Fruit fly (Drosophila melanogaster) whole organism, embryonic: ENCODE results near the gene Myo31DF.

Experiments used
- ATbp ChIP-seq: fragments of 200-800 bp; sonication (Bioruptor generic); optimal IDR thresholded peaks from 2 replicates; lab custom pipeline; 2017; ENCODE audit warnings: missing biosample characterization, mild to moderate bottlenecking, missing genetic modification characterization, missing genetic modification reagents
- CG10274 ChIP-seq: fragments of 200-800 bp; sonication (Bioruptor generic); optimal IDR thresholded peaks from 3 replicates; lab custom pipeline; 2017; ENCODE audit warnings: missing biosample characterization, mild to moderate bottlenecking, missing genetic modification characterization
- CG10565 ChIP-seq: fragments of 200-800 bp; sonication (Bioruptor generic); optimal IDR thresholded peaks from 3 replicates; lab custom pipeline; 2016; ENCODE audit warnings: missing biosample characterization, mild to moderate bottlenecking, missing genetic modification characterization
- CG12155 ChIP-seq: fragments of 200-800 bp; sonication (Bioruptor generic); optimal IDR thresholded peaks from 3 replicates; lab custom pipeline; 2016; ENCODE audit warnings: missing biosample characterization, missing genetic modification characterization
- CG13123 ChIP-seq: fragments of 200-800 bp; sonication (Bioruptor generic); optimal IDR thresholded peaks from 2 replicates; lab custom pipeline; 2016; ENCODE audit warnings: missing biosample characterization, missing genetic modification characterization
- CG13296 ChIP-seq: fragments of 200-800 bp; sonication (Bioruptor generic); optimal IDR thresholded peaks from 3 replicates; lab custom pipeline; 2018; ENCODE audit warnings: missing biosample characterization, mild to moderate bottlenecking, missing genetic modification characterization
- CG1602 ChIP-seq: fragments of 200-800 bp; sonication (Bioruptor generic); optimal IDR thresholded peaks from 3 replicates; lab custom pipeline; 2016; ENCODE audit warnings: missing biosample characterization, missing genetic modification characterization
- CG16863 ChIP-seq: fragments of 200-800 bp; sonication (Bioruptor generic); optimal IDR thresholded peaks from 3 replicates; lab custom pipeline; 2016; ENCODE audit warnings: missing biosample characterization, missing genetic modification characterization
- CG17568 ChIP-seq: fragments of 200-800 bp; sonication (Bioruptor generic); optimal IDR thresholded peaks from 2 replicates; lab custom pipeline; 2018; ENCODE audit warnings: missing biosample characterization, mild to moderate bottlenecking, missing genetic modification characterization, moderate library complexity
- CG1792 ChIP-seq: fragments of 200-800 bp; sonication (Bioruptor generic); optimal IDR thresholded peaks from 2 replicates; lab custom pipeline; 2016; ENCODE audit warnings: missing biosample characterization, missing genetic modification characterization
- CG2678 ChIP-seq: fragments of 200-800 bp; sonication (Bioruptor generic); optimal IDR thresholded peaks from 3 replicates; lab custom pipeline; 2019; ENCODE audit warnings: missing biosample characterization, mild to moderate bottlenecking, missing genetic modification characterization, moderate library complexity
- CG2875 ChIP-seq: fragments of 200-800 bp; sonication (Bioruptor generic); optimal IDR thresholded peaks from 2 replicates; lab custom pipeline; 2017; ENCODE audit warnings: missing biosample characterization, mild to moderate bottlenecking, missing genetic modification characterization, missing genetic modification reagents
- CG42726 ChIP-seq: fragments of 200-800 bp; sonication (Bioruptor generic); IDR thresholded peaks from 2 replicates; pipeline ENCODE4 v1.3.6; 2022; ENCODE audit warnings: missing biosample characterization, missing genetic modification characterization; ENCODE audit not compliant: partially characterized antibody
- CG6854 ChIP-seq: fragments of 200-800 bp; sonication (Bioruptor generic); optimal IDR thresholded peaks from 3 replicates; lab custom pipeline; 2017; ENCODE audit warnings: missing biosample characterization, mild to moderate bottlenecking, missing genetic modification characterization
- CG7839 ChIP-seq: fragments of 200-800 bp; sonication (Bioruptor generic); optimal IDR thresholded peaks from 3 replicates; lab custom pipeline; 2018; ENCODE audit warnings: missing biosample characterization, mild to moderate bottlenecking, missing genetic modification characterization, moderate library complexity
- CG9797 ChIP-seq: fragments of 200-800 bp; sonication (Bioruptor generic); optimal IDR thresholded peaks from 3 replicates; lab custom pipeline; 2018; ENCODE audit warnings: missing biosample characterization, mild to moderate bottlenecking, missing genetic modification characterization
- Doc2 ChIP-seq: fragments of 200-800 bp; sonication (Bioruptor generic); IDR thresholded peaks from 2 replicates; pipeline ENCODE4 v1.3.6; 2022; ENCODE audit warnings: missing biosample characterization, missing genetic modification characterization
- E2f2 ChIP-seq: fragments of 200-800 bp; sonication (Bioruptor generic); IDR thresholded peaks from 2 replicates; pipeline ENCODE4 v1.3.6; 2022; ENCODE audit warnings: missing biosample characterization, missing genetic modification characterization
- Ets97D ChIP-seq: fragments of 200-800 bp; sonication (Bioruptor generic); optimal IDR thresholded peaks from 3 replicates; lab custom pipeline; 2016; ENCODE audit warnings: missing biosample characterization, missing genetic modification characterization
- Hmx ChIP-seq: fragments of 200-800 bp; sonication (Bioruptor generic); optimal IDR thresholded peaks from 2 replicates; lab custom pipeline; 2016; ENCODE audit warnings: missing biosample characterization, missing genetic modification characterization
- Hr51 ChIP-seq, 2 experiments: fragments of 200-800 bp; sonication (Bioruptor generic); optimal IDR thresholded peaks; 2 replicates in 1 of 2; 3 replicates in 1 of 2; lab custom pipeline; 2016 to 2018; ENCODE audit warnings: missing biosample characterization in 2 of 2, missing genetic modification characterization in 2 of 2, mild to moderate bottlenecking in 1 of 2, moderate library complexity in 1 of 2
- Jarid2 ChIP-seq: fragments of 200-800 bp; sonication (Bioruptor generic); optimal IDR thresholded peaks from 3 replicates; lab custom pipeline; 2017; ENCODE audit warnings: mild to moderate bottlenecking, missing biosample characterization, missing genetic modification reagents, missing genetic modification characterization
- Oaz ChIP-seq: fragments of 200-800 bp; sonication (Bioruptor generic); IDR thresholded peaks from 2 replicates; pipeline ENCODE4 v1.3.6; 2022; ENCODE audit warnings: missing biosample characterization, missing genetic modification characterization
- Scr ChIP-seq: fragments of 200-800 bp; sonication (Bioruptor generic); IDR thresholded peaks from 2 replicates; pipeline ENCODE4 v1.3.6; 2022; ENCODE audit warnings: missing biosample characterization, missing genetic modification characterization; ENCODE audit not compliant: partially characterized antibody
- Ssrp ChIP-seq: fragments of 200-800 bp; sonication (Bioruptor generic); optimal IDR thresholded peaks from 2 replicates; lab custom pipeline; 2018; ENCODE audit warnings: missing biosample characterization, mild to moderate bottlenecking, missing genetic modification characterization, moderate library complexity
- Stat92E ChIP-seq, 3 experiments: fragments of >200 bp in 2 of 3; fragments of 200-800 bp in 1 of 3; sonication (Bioruptor generic) in 1 of 3; optimal IDR thresholded peaks; 2 replicates each; lab custom pipeline; 2017 to 2019; ENCODE audit warnings: missing biosample characterization in 3 of 3, missing genetic modification characterization in 3 of 3, mild to moderate bottlenecking in 1 of 3, moderate library complexity in 1 of 3
- Trl ChIP-seq, 3 experiments: fragments of >200 bp in 2 of 3; fragments of 200-800 bp in 1 of 3; sonication (Bioruptor generic) in 1 of 3; optimal IDR thresholded peaks; 2 replicates in 1 of 3; 3 replicates in 2 of 3; lab custom pipeline; 2016 to 2017; ENCODE audit warnings: missing biosample characterization in 1 of 3, missing genetic modification characterization in 1 of 3
- Vsx1 ChIP-seq: fragments of 200-800 bp; sonication (Bioruptor generic); optimal IDR thresholded peaks from 2 replicates; lab custom pipeline; 2017; ENCODE audit warnings: missing biosample characterization, mild to moderate bottlenecking, missing genetic modification characterization, missing genetic modification reagents
- az2 ChIP-seq: fragments of 200-800 bp; sonication (Bioruptor generic); optimal IDR thresholded peaks from 3 replicates; lab custom pipeline; 2016; ENCODE audit warnings: missing biosample characterization, missing genetic modification characterization
- bbx ChIP-seq: fragments of 200-800 bp; sonication (Bioruptor generic); IDR thresholded peaks from 2 replicates; pipeline ENCODE4 v1.3.6; 2022; ENCODE audit warnings: missing biosample characterization, missing genetic modification characterization; ENCODE audit not compliant: partially characterized antibody
- btn ChIP-seq: fragments of 200-800 bp; sonication (Bioruptor generic); optimal IDR thresholded peaks from 2 replicates; lab custom pipeline; 2016; ENCODE audit warnings: missing biosample characterization, missing genetic modification characterization
- cato ChIP-seq: fragments of 200-800 bp; sonication (Bioruptor generic); optimal IDR thresholded peaks from 2 replicates; lab custom pipeline; 2016; ENCODE audit warnings: missing biosample characterization, missing genetic modification characterization, borderline replicate concordance
- danr ChIP-seq: fragments of 200-800 bp; sonication (Bioruptor generic); IDR thresholded peaks from 2 replicates; pipeline ENCODE4 v1.3.6; 2022; ENCODE audit warnings: missing biosample characterization, missing genetic modification characterization
- dm ChIP-seq: fragments of 200-800 bp; sonication (Bioruptor generic); optimal IDR thresholded peaks from 3 replicates; lab custom pipeline; 2016; ENCODE audit warnings: missing biosample characterization, missing genetic modification characterization
- en ChIP-seq: fragments of 200-800 bp; sonication (Bioruptor generic); optimal IDR thresholded peaks from 2 replicates; lab custom pipeline; 2016; ENCODE audit warnings: missing biosample characterization, missing genetic modification characterization
- hbn ChIP-seq: fragments of 200-800 bp; sonication (Bioruptor generic); IDR thresholded peaks from 2 replicates; pipeline ENCODE4 v1.3.6; 2022; ENCODE audit warnings: missing biosample characterization, missing genetic modification characterization; ENCODE audit not compliant: partially characterized antibody
- jigr1 ChIP-seq: fragments of 200-800 bp; sonication (Bioruptor generic); IDR thresholded peaks from 3 replicates; pipeline ENCODE4 v1.3.6; 2022; ENCODE audit warnings: missing biosample characterization, missing genetic modification characterization
- kay ChIP-seq: fragments of 200-800 bp; sonication (Bioruptor generic); optimal IDR thresholded peaks from 2 replicates; lab custom pipeline; 2016; ENCODE audit warnings: missing biosample characterization, missing genetic modification characterization
- mld ChIP-seq: fragments of 200-800 bp; sonication (Bioruptor generic); IDR thresholded peaks from 3 replicates; pipeline ENCODE4 v1.3.6; 2022; ENCODE audit warnings: missing biosample characterization, missing genetic modification characterization; ENCODE audit not compliant: partially characterized antibody
- odd ChIP-seq: fragments of 200-800 bp; sonication (Bioruptor generic); optimal IDR thresholded peaks from 2 replicates; lab custom pipeline; 2017; ENCODE audit warnings: missing biosample characterization, mild to moderate bottlenecking, missing genetic modification characterization
- pzg ChIP-seq: fragments of 200-800 bp; sonication (Bioruptor generic); optimal IDR thresholded peaks from 3 replicates; lab custom pipeline; 2018; ENCODE audit warnings: missing biosample characterization, mild to moderate bottlenecking, missing genetic modification characterization, moderate library complexity
- ranshi ChIP-seq: fragments of 200-800 bp; sonication (Bioruptor generic); IDR thresholded peaks from 2 replicates; pipeline ENCODE4 v1.3.6; 2022; ENCODE audit warnings: missing biosample characterization, missing genetic modification characterization
- seq ChIP-seq: fragments of 200-800 bp; sonication (Bioruptor generic); IDR thresholded peaks from 2 replicates; pipeline ENCODE4 v1.3.6; 2022; ENCODE audit warnings: missing biosample characterization, missing genetic modification characterization
- ssp ChIP-seq: fragments of 200-800 bp; sonication (Bioruptor generic); IDR thresholded peaks from 2 replicates; pipeline ENCODE4 v1.3.6; 2022; ENCODE audit warnings: missing biosample characterization, missing genetic modification characterization
- tll ChIP-seq, 2 experiments: fragments of 200-800 bp in 1 of 2; fragments of >200 bp in 1 of 2; sonication (Bioruptor generic) in 1 of 2; optimal IDR thresholded peaks; 2 replicates each; lab custom pipeline; 2017 to 2019; ENCODE audit warnings: missing biosample characterization in 2 of 2, missing genetic modification characterization in 2 of 2, mild to moderate bottlenecking in 1 of 2, moderate library complexity in 1 of 2
- tna ChIP-seq: fragments of 200-800 bp; sonication (Bioruptor generic); IDR thresholded peaks from 2 replicates; pipeline ENCODE4 v1.3.6; 2022; ENCODE audit warnings: missing biosample characterization, missing genetic modification characterization; ENCODE audit not compliant: partially characterized antibody
- yki ChIP-seq: fragments of >200 bp; optimal IDR thresholded peaks from 3 replicates; lab custom pipeline; 2018
- zfh1 ChIP-seq: fragments of 200-800 bp; sonication (Bioruptor generic); IDR thresholded peaks from 3 replicates; pipeline ENCODE4 v1.3.6; 2022; ENCODE audit warnings: missing biosample characterization, missing genetic modification characterization

Myo31DF gene

DNA sequence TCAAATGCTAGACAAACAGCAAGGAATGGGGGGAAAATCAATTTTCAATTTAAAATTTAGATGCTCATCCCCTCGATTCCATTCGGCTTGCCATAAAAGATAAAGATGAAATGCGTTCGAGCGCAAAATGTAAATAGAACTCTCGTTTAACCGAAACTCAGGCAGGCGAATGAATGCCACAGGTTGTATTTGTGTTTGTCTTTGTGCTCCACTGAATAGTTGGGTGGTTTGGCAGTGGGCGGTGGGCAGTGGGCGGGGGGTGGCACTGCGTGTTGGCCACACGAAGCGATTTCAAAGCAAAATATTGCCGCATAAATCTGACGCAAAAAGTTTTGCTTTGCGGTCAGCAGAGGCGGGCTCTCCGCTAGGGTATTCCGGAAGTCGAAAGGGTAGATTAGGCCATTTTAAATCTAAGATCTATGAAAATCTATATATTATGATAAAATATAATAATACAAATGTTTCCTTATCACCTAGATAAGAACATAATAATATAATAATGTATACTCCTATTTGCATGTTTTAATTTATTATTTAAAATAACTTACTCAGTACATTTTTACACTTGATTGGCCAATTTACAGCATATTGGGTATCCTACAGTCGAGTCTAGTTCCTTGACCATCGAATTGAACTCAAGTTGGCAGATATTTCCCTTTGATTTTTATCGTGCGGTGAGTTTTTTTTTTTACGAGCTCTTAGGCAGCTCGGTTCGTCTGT is 15.8 kb upstream of the Myo31DF start (continued):
- TF ChIP-seq CG13296 (GFP tag; lab: Kevin White, UChicago), result peak; percentile 50
- no peak for TF ChIP-seq CG10565
- no peak for TF ChIP-seq Trl (optimal IDR thresholded peaks at IDR 0.05; lab: Kevin White, UChicago)
- TF ChIP-seq Trl (GFP tag; optimal IDR thresholded peaks at IDR 0.05; lab: Kevin White, UChicago), result no peak
- TF ChIP-seq seq (GFP tag; lab: Robert Waterston, UW), result no peak; the same call in 1 of the 2 replicates
- TF ChIP-seq Hmx (GFP tag; lab: Kevin White, UChicago), result no peak
- TF ChIP-seq tll (GFP tag; optimal IDR thresholded peaks at IDR 0.05; lab: Kevin White, UChicago), result no peak
- no peak for TF ChIP-seq mld (GFP tag; lab: Robert Waterston, UW)
- no peak for TF ChIP-seq CG1792
- no peak for TF ChIP-seq tna (GFP tag; lab: Robert Waterston, UW)
- no peak for TF ChIP-seq pzg
- TF ChIP-seq Jarid2 (GFP tag; lab: Kevin White, UChicago), result peak; percentile 33
- TF ChIP-seq CG2875 (GFP tag; lab: Kevin White, UChicago), result peak; percentile 9
- TF ChIP-seq en (GFP tag; lab: Kevin White, UChicago), result no peak
- TF ChIP-seq CG42726 (GFP tag; lab: Robert Waterston, UW), result no peak
- TF ChIP-seq hbn, result no peak
- TF ChIP-seq ranshi (GFP tag; lab: Robert Waterston, UW), result peak; percentile 46; the same call in 1 of the 2 replicates
- TF ChIP-seq ssp (GFP tag; lab: Robert Waterston, UW), result peak; percentile 61
- peak; percentile 51 for TF ChIP-seq danr (GFP tag; lab: Robert Waterston, UW)
- no peak for TF ChIP-seq CG9797 (GFP tag; lab: Kevin White, UChicago)
- TF ChIP-seq CG17568 (GFP tag; lab: Kevin White, UChicago), result no peak
- peak; percentile 42; the same call in 1 of the 2 replicates for TF ChIP-seq E2f2 (GFP tag; lab: Robert Waterston, UW)
- peak; percentile 38 for TF ChIP-seq CG10274 (GFP tag; lab: Kevin White, UChicago)
- TF ChIP-seq dm, result no peak
- no peak for TF ChIP-seq zfh1 (GFP tag; lab: Robert Waterston, UW)
- TF ChIP-seq CG6854 (GFP tag; lab: Kevin White, UChicago), result peak; percentile 14
- TF ChIP-seq CG1602 (GFP tag; lab: Kevin White, UChicago), result peak; percentile 56
- no peak for TF ChIP-seq Scr (GFP tag; lab: Robert Waterston, UW)
- no peak for TF ChIP-seq CG16863 (GFP tag; lab: Kevin White, UChicago)
- peak; percentile 24 for TF ChIP-seq CG13123 (GFP tag; lab: Kevin White, UChicago)
- no peak for TF ChIP-seq kay (GFP tag; lab: Kevin White, UChicago)
- peak; percentile 79 for TF ChIP-seq CG7839
- TF ChIP-seq odd (GFP tag; lab: Kevin White, UChicago), result peak; percentile 50
- TF ChIP-seq Vsx1 (GFP tag; lab: Kevin White, UChicago), result peak; percentile 4
- peak; percentile 0 for TF ChIP-seq CG12155 (GFP tag; lab: Kevin White, UChicago)
- no peak for TF ChIP-seq yki (lab: Kevin White, UChicago)
- TF ChIP-seq Hr51 (GFP tag; optimal IDR thresholded peaks at IDR 0.05; lab: Kevin White, UChicago), result peak in 1 of 2 experiments; percentile 79
- peak; percentile 48 for TF ChIP-seq az2 (GFP tag; lab: Kevin White, UChicago)
- TF ChIP-seq Oaz (GFP tag; lab: Robert Waterston, UW), result no peak
- TF ChIP-seq Stat92E (GFP tag; optimal IDR thresholded peaks at IDR 0.05; lab: Kevin White, UChicago), result no peak
- TF ChIP-seq btn (GFP tag; lab: Kevin White, UChicago), result no peak
- no peak for TF ChIP-seq Doc2 (GFP tag; lab: Robert Waterston, UW)
- TF ChIP-seq Ets97D (GFP tag; lab: Kevin White, UChicago), result no peak
- TF ChIP-seq Ssrp (tag; lab: Kevin White, UChicago), result peak; percentile 60
- no peak for TF ChIP-seq bbx (GFP tag; lab: Robert Waterston, UW)
- peak; percentile 51 for TF ChIP-seq ATbp (GFP tag; lab: Kevin White, UChicago)
- TF ChIP-seq jigr1 (GFP tag; lab: Robert Waterston, UW), result 0 out of 3 replicates have a peak, but pooled peaks have one; percentile 25
- TF ChIP-seq CG2678 (tag; lab: Kevin White, UChicago), result peak; percentile 83
- peak; percentile 24 for TF ChIP-seq cato
